Fruit fly (Drosophila melanogaster): Measurements from ENCODE around the gene CG14374.

The CG14374 gene

DNA sequence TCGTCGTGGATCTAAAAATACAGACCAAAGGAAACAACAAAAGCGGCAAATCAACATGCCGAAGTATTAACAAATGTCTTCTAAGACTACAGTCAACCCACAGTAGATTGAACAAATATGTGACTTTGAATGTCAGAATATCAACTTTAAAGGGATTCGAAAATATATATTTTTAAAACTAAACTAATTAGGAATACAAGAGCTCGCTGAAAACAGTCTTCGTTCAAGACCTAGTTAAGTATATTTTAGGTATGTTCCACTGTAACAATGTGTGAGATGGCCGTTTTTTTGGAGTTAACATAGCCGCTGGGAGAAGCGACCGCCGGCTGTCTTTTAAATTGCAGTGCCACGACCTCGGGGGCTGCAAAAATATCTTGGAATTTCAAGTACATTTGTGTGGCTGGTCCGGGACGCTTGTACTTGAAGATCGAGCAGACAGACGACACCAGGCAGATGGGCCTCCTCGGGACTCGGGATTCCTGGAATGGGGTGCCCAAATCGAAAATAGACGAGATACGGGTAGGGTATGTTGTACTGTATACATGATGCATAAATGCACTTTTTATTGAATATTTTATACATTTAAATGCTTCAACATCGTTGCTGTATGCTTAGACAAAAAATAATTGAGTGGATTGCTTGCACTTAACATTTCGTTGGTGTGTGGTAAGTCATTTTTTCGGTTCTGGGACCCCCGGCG is 31.6 kb upstream of the CG14374 start (continued):
- TF ChIP-seq CG4617 (GFP tag; optimal IDR thresholded peaks at IDR 0.05; ENCODE audit: borderline replicate concordance) (peak; percentile 31), twi (tag; optimal IDR thresholded peaks at IDR 0.05) (peak; percentile 90), luna (GFP tag; optimal IDR thresholded peaks at IDR 0.05) (no peak), Atf3 (GFP tag; optimal IDR thresholded peaks at IDR 0.05) (peak; percentile 32), CG17359 (tag; optimal IDR thresholded peaks at IDR 0.05) (peak; percentile 79), croc (GFP tag; conservative IDR thresholded peaks at IDR 0.05) (peak; percentile 49), Six4 (GFP tag; optimal IDR thresholded peaks at IDR 0.05) (peak; percentile 68), lbe (GFP tag; optimal IDR thresholded peaks at IDR 0.05) (no peak), Dip2 (GFP tag; IDR thresholded peaks at IDR 0.05) (no peak), CG7786 (GFP tag; optimal IDR thresholded peaks at IDR 0.05) (peak; percentile 49), CG7372 (GFP tag; IDR thresholded peaks at IDR 0.05) (peak; percentile 47; the same call in 1 of the 2 replicates), CG12769 (tag; optimal IDR thresholded peaks at IDR 0.05) (peak; percentile 55), CG8359 (GFP tag; optimal IDR thresholded peaks at IDR 0.05; ENCODE audit: borderline replicate concordance) (peak; percentile 62), fd3F (GFP tag; optimal IDR thresholded peaks at IDR 0.05) (peak; percentile 37), CG15269 (tag; optimal IDR thresholded peaks at IDR 0.05) (peak; percentile 71), CG2199 (GFP tag; IDR thresholded peaks at IDR 0.05) (0 out of 3 replicates have a peak, but pooled peaks have one; percentile 31), Dek (tag; optimal IDR thresholded peaks at IDR 0.05) (peak; percentile 44), CrebB (tag; optimal IDR thresholded peaks at IDR 0.05) (no peak), CG8290 (GFP tag; optimal IDR thresholded peaks at IDR 0.05) (peak; percentile 7), CG8290 (tag; optimal IDR thresholded peaks at IDR 0.05) (peak in 1 of 2 experiments; percentile 33), CG17568 (GFP tag; optimal IDR thresholded peaks at IDR 0.05) (peak; percentile 33), danr (GFP tag; IDR thresholded peaks at IDR 0.05) (no peak), eve (GFP tag; optimal IDR thresholded peaks at IDR 0.05) (no peak), Lim3 (GFP tag; IDR thresholded peaks at IDR 0.05) (no peak), dm (GFP tag; optimal IDR thresholded peaks at IDR 0.05) (no peak), bbx (GFP tag; IDR thresholded peaks at IDR 0.05; ENCODE audit: partially characterized antibody) (no peak), Antp (GFP tag; optimal IDR thresholded peaks at IDR 0.05) (peak; percentile 36), pros (GFP tag; optimal IDR thresholded peaks at IDR 0.05) (peak; percentile 73), CG2202 (tag; optimal IDR thresholded peaks at IDR 0.05) (peak; percentile 53), CG10462 (GFP tag; optimal IDR thresholded peaks at IDR 0.05) (peak; percentile 6), knrl (GFP tag; IDR thresholded peaks at IDR 0.05; ENCODE audit: partially characterized antibody) (no peak), en (GFP tag; optimal IDR thresholded peaks at IDR 0.05) (peak; percentile 48), bigmax (GFP tag; optimal IDR thresholded peaks at IDR 0.05) (no peak), bab2 (GFP tag; optimal IDR thresholded peaks at IDR 0.05) (peak; percentile 51), Nf-YC (tag; optimal IDR thresholded peaks at IDR 0.05) (no peak), CG17186 (GFP tag; optimal IDR thresholded peaks at IDR 0.05) (no peak), CG3065 (GFP tag; optimal IDR thresholded peaks at IDR 0.05) (no peak), CG18599 (GFP tag; optimal IDR thresholded peaks at IDR 0.05) (peak; percentile 62), CG7271 (tag; optimal IDR thresholded peaks at IDR 0.05) (no peak), Rx (GFP tag; IDR thresholded peaks at IDR 0.05) (peak; percentile 53), gce (GFP tag; IDR thresholded peaks at IDR 0.05) (peak; percentile 37; the same call in 1 of the 3 replicates), pan (optimal IDR thresholded peaks at IDR 0.05) (no peak), pan (GFP tag; optimal IDR thresholded peaks at IDR 0.05 in 1 of 2, IDR thresholded peaks at IDR 0.05 in 1 of 2) (peak in 1 of 2 experiments; percentile 79), scrt (GFP tag; optimal IDR thresholded peaks at IDR 0.05) (peak; percentile 58), cwo (GFP tag; optimal IDR thresholded peaks at IDR 0.05) (peak; percentile 42), Opbp (GFP tag; IDR thresholded peaks at IDR 0.05; ENCODE audit: partially characterized antibody) (no peak), Abd-B (GFP tag; optimal IDR thresholded peaks at IDR 0.05) (peak; percentile 52), CG15514 (GFP tag; optimal IDR thresholded peaks at IDR 0.05) (peak; percentile 19), mam (GFP tag; optimal IDR thresholded peaks at IDR 0.05) (peak; percentile 42)

Data from whole organism, embryonic.